Fruit fly (Drosophila melanogaster): Measurements from ENCODE around the gene dnc.

dnc gene

dm6 chrX:3143235-3144030 lies 32.8 kb upstream of the dnc start:
- TF ChIP-seq Hr78 (GFP tag; optimal IDR thresholded peaks at IDR 0.05) (no peak), sage (GFP tag; optimal IDR thresholded peaks at IDR 0.05) (no peak)

- TF ChIP-seq dmrt93B (GFP tag; optimal IDR thresholded peaks at IDR 0.05) (peak; percentile 42), CG9705 (GFP tag; optimal IDR thresholded peaks at IDR 0.05) (no peak), sv (GFP tag; optimal IDR thresholded peaks at IDR 0.05) (no peak), psq (GFP tag; optimal IDR thresholded peaks at IDR 0.05) (peak; percentile 38), CrebA (GFP tag; optimal IDR thresholded peaks at IDR 0.05; ENCODE audit: borderline replicate concordance) (no peak), Myc (optimal IDR thresholded peaks at IDR 0.05) (no peak), Rel (GFP tag; optimal IDR thresholded peaks at IDR 0.05) (no peak), Rel (tag; optimal IDR thresholded peaks at IDR 0.05) (no peak), rgr (GFP tag; optimal IDR thresholded peaks at IDR 0.05) (peak; percentile 40), Mio (GFP tag; optimal IDR thresholded peaks at IDR 0.05) (no peak), HLH106 (tag; optimal IDR thresholded peaks at IDR 0.05) (peak; percentile 36), lola (GFP tag; optimal IDR thresholded peaks at IDR 0.05) (no peak), pan (optimal IDR thresholded peaks at IDR 0.05) (no peak), CG32264 (GFP tag; optimal IDR thresholded peaks at IDR 0.05) (no peak), Vsx2 (GFP tag; optimal IDR thresholded peaks at IDR 0.05; ENCODE audit: partially characterized antibody) (no peak), foxo (GFP tag; optimal IDR thresholded peaks at IDR 0.05) (peak in 1 of 2 experiments; percentile 77), tai (GFP tag; optimal IDR thresholded peaks at IDR 0.05) (peak; percentile 54), jim (GFP tag; optimal IDR thresholded peaks at IDR 0.05) (no peak), sage (GFP tag; optimal IDR thresholded peaks at IDR 0.05) (peak; percentile 9), ey (GFP tag; optimal IDR thresholded peaks at IDR 0.05) (peak; percentile 50), brk (GFP tag; optimal IDR thresholded peaks at IDR 0.05) (peak; percentile 20), br (GFP tag; optimal IDR thresholded peaks at IDR 0.05) (peak; percentile 26), dl (GFP tag; optimal IDR thresholded peaks at IDR 0.05; ENCODE audit: insufficient read depth in 1 of 2, partially characterized antibody in 2 of 2) (no peak), OdsH (GFP tag; optimal IDR thresholded peaks at IDR 0.05) (peak; percentile 40), Dif (GFP tag; optimal IDR thresholded peaks at IDR 0.05; ENCODE audit: partially characterized antibody) (no peak), Hnf4 (GFP tag; optimal IDR thresholded peaks at IDR 0.05) (peak; percentile 41), Dfd (GFP tag; optimal IDR thresholded peaks at IDR 0.05) (no peak), Sp1 (GFP tag; optimal IDR thresholded peaks at IDR 0.05) (peak; percentile 5), usp (GFP tag; optimal IDR thresholded peaks at IDR 0.05) (no peak), GATAd (GFP tag; optimal IDR thresholded peaks at IDR 0.05) (no peak), N (GFP tag; optimal IDR thresholded peaks at IDR 0.05) (no peak), Hr83 (GFP tag; optimal IDR thresholded peaks at IDR 0.05; ENCODE audit: poor library complexity, severe bottlenecking) (no peak), Hr78 (GFP tag; optimal IDR thresholded peaks at IDR 0.05) (no peak), dsf (GFP tag; optimal IDR thresholded peaks at IDR 0.05; ENCODE audit: borderline replicate concordance) (no peak), woc (GFP tag; optimal IDR thresholded peaks at IDR 0.05) (peak; percentile 47), h (GFP tag; optimal IDR thresholded peaks at IDR 0.05) (peak; percentile 73), Jra (GFP tag; optimal IDR thresholded peaks at IDR 0.05) (no peak), fru (GFP tag; optimal IDR thresholded peaks at IDR 0.05) (peak; percentile 67), Abd-B (GFP tag; optimal IDR thresholded peaks at IDR 0.05) (no peak)
These were observed 29.2 kb upstream of the dnc start for dm6 chrX:3146995-3147394.

Data from whole organism, wandering third instar larva.